Worm (Caenorhabditis elegans) whole organism, L4 larva: ENCODE data around the gene ccm-2.

ENCODE experiments used
- D1046.2 ChIP-seq: fragments of 200-800 bp; sonication (Bioruptor generic); IDR thresholded peaks from 2 replicates; pipeline ENCODE4 v1.3.6; 2022; ENCODE audit warnings: missing genetic modification characterization, missing compliant biosample characterization
- F26F4.8 ChIP-seq: fragments of 200-800 bp; sonication (Bioruptor generic); conservative IDR thresholded peaks from 2 replicates; pipeline ENCODE4 v1.3.6; 2022; ENCODE audit warnings: missing genetic modification characterization, missing compliant biosample characterization
- R02D3.7 ChIP-seq: fragments of 150-350 bp; sonication (generic microtip); optimal IDR thresholded peaks from 3 replicates; lab custom pipeline; 2014; ENCODE audit warnings: missing biosample characterization, missing genetic modification characterization
- Y75B8A.6 ChIP-seq: fragments of 200-800 bp; sonication (Bioruptor generic); IDR thresholded peaks from 2 replicates; pipeline ENCODE4 v1.3.6; 2022; ENCODE audit warnings: missing genetic modification reagents, missing genetic modification characterization, missing compliant biosample characterization
- aha-1 ChIP-seq: fragments of 150-350 bp; peaks from one replicate; lab custom pipeline; 2014; ENCODE audit warnings: missing biosample characterization, missing genetic modification characterization
- ama-1 ChIP-seq: fragments of 150-350 bp; optimal IDR thresholded peaks from 2 replicates; lab custom pipeline; 2014; ENCODE audit warnings: inconsistent platforms, mixed read lengths
- arid-1 ChIP-seq: fragments of 200-800 bp; sonication (Bioruptor generic); conservative IDR thresholded peaks from 2 replicates; pipeline ENCODE4 v1.3.6; 2022; ENCODE audit warnings: missing genetic modification reagents, missing genetic modification characterization, missing compliant biosample characterization
- ceh-62 ChIP-seq: sonication (generic microtip); optimal IDR thresholded peaks from 2 replicates; lab custom pipeline; 2017; ENCODE audit warnings: missing biosample characterization, missing genetic modification characterization
- ces-1 ChIP-seq: fragments of 150-350 bp; sonication (generic microtip); optimal IDR thresholded peaks from 4 replicates; lab custom pipeline; 2014; ENCODE audit warnings: missing biosample characterization, missing genetic modification reagents, missing genetic modification characterization
- dve-1 ChIP-seq: sonication (generic microtip); optimal IDR thresholded peaks from 2 replicates; lab custom pipeline; 2017; ENCODE audit warnings: antibody characterized with exemption, mild to moderate bottlenecking, missing genetic modification characterization, missing compliant biosample characterization; ENCODE audit not compliant: insufficient read depth
- fkh-10 ChIP-seq: fragments of 150-350 bp; optimal IDR thresholded peaks from 2 replicates; lab custom pipeline; 2014; ENCODE audit warnings: missing biosample characterization, missing genetic modification reagents, missing genetic modification characterization
- hlh-11 ChIP-seq: fragments of 200-800 bp; sonication (Bioruptor generic); optimal IDR thresholded peaks from 2 replicates; lab custom pipeline; 2018; ENCODE audit warnings: mild to moderate bottlenecking, missing genetic modification characterization, missing compliant biosample characterization
- hlh-30 ChIP-seq: sonication (generic microtip); optimal IDR thresholded peaks from 2 replicates; lab custom pipeline; 2017; ENCODE audit warnings: antibody characterized with exemption, mild to moderate bottlenecking, missing genetic modification characterization, missing compliant biosample characterization; ENCODE audit not compliant: insufficient read depth
- lin-1 ChIP-seq: fragments of 200-800 bp; sonication (Bioruptor generic); IDR thresholded peaks from 2 replicates; pipeline ENCODE4 v1.3.6; 2022; ENCODE audit warnings: missing genetic modification reagents, missing genetic modification characterization, missing compliant biosample characterization
- lin-15B ChIP-seq: fragments of 150-350 bp; sonication (generic microtip); optimal IDR thresholded peaks from 3 replicates; lab custom pipeline; 2014; ENCODE audit warnings: missing biosample characterization, missing genetic modification characterization
- madf-5 ChIP-seq, 2 experiments: fragments of 200-800 bp; sonication (Bioruptor generic); IDR thresholded peaks; 2 replicates each; pipeline ENCODE4 v1.3.6; 2022; ENCODE audit warnings: missing compliant biosample characterization in 2 of 2, missing genetic modification characterization in 2 of 2
- madf-9 ChIP-seq: fragments of 200-800 bp; sonication (Bioruptor generic); conservative IDR thresholded peaks from 2 replicates; pipeline ENCODE4 v1.3.6; 2022; ENCODE audit warnings: missing genetic modification reagents, missing genetic modification characterization, missing compliant biosample characterization
- mxl-3 ChIP-seq: fragments of 200-800 bp; sonication (Bioruptor generic); optimal IDR thresholded peaks from 2 replicates; lab custom pipeline; 2018; ENCODE audit warnings: mild to moderate bottlenecking, missing genetic modification characterization, missing compliant biosample characterization
- nhr-10 ChIP-seq: fragments of 150-350 bp; optimal IDR thresholded peaks from 2 replicates; lab custom pipeline; 2014; ENCODE audit warnings: missing biosample characterization, missing genetic modification characterization
- nhr-102 ChIP-seq: sonication (generic microtip); optimal IDR thresholded peaks from 2 replicates; lab custom pipeline; 2016; ENCODE audit warnings: mild to moderate bottlenecking, missing genetic modification characterization, moderate library complexity, missing compliant biosample characterization
- nhr-11 ChIP-seq: fragments of 150-350 bp; optimal IDR thresholded peaks from 2 replicates; lab custom pipeline; 2014; ENCODE audit warnings: missing biosample characterization, missing genetic modification characterization
- nhr-111 ChIP-seq: fragments of 200-800 bp; sonication (Bioruptor generic); optimal IDR thresholded peaks from 2 replicates; lab custom pipeline; 2018; ENCODE audit warnings: mild to moderate bottlenecking, missing genetic modification characterization, missing compliant biosample characterization
- nhr-25 ChIP-seq: sonication (generic microtip); optimal IDR thresholded peaks from 2 replicates; lab custom pipeline; 2017; ENCODE audit warnings: missing genetic modification characterization, mild to moderate bottlenecking, missing compliant biosample characterization, antibody characterized with exemption, moderate library complexity, borderline replicate concordance; ENCODE audit not compliant: insufficient read depth
- nhr-28 ChIP-seq: fragments of 150-350 bp; optimal IDR thresholded peaks from 2 replicates; lab custom pipeline; 2014; ENCODE audit warnings: missing biosample characterization, missing genetic modification characterization
- nhr-48 ChIP-seq: sonication (generic microtip); optimal IDR thresholded peaks from 2 replicates; lab custom pipeline; 2016; ENCODE audit warnings: mild to moderate bottlenecking, missing genetic modification characterization, missing compliant biosample characterization
- php-3 ChIP-seq: fragments of 200-800 bp; sonication (Bioruptor generic); IDR thresholded peaks from 2 replicates; pipeline ENCODE4 v1.3.6; 2022; ENCODE audit warnings: missing genetic modification reagents, missing genetic modification characterization, missing compliant biosample characterization
- saeg-2 ChIP-seq: fragments of 200-800 bp; sonication (Bioruptor generic); IDR thresholded peaks from 2 replicates; pipeline ENCODE4 v1.3.6; 2022; ENCODE audit warnings: missing genetic modification reagents, missing genetic modification characterization, missing compliant biosample characterization
- spr-3 ChIP-seq: fragments of 200-800 bp; sonication (Bioruptor generic); optimal IDR thresholded peaks from 2 replicates; lab custom pipeline; 2018; ENCODE audit warnings: mild to moderate bottlenecking, missing genetic modification characterization, missing compliant biosample characterization
- tra-1 ChIP-seq: fragments of 200-800 bp; sonication (Bioruptor generic); IDR thresholded peaks from 2 replicates; pipeline ENCODE4 v1.3.6; 2022; ENCODE audit warnings: missing genetic modification reagents, missing genetic modification characterization, missing compliant biosample characterization
- unc-62 ChIP-seq, 3 experiments: fragments of 150-350 bp in 1 of 3; sonication (generic microtip); optimal IDR thresholded peaks in 2 of 3; peaks in 1 of 3; 1 replicate in 1 of 3; 2 replicates in 2 of 3; lab custom pipeline; 2014 to 2017; ENCODE audit warnings: missing biosample characterization in 3 of 3, missing genetic modification characterization in 3 of 3, missing genetic modification reagents in 3 of 3, missing genotype in 1 of 3
- zip-11 ChIP-seq: fragments of 200-800 bp; sonication (Bioruptor generic); IDR thresholded peaks from 2 replicates; pipeline ENCODE4 v1.3.6; 2022; ENCODE audit warnings: missing genetic modification characterization, missing compliant biosample characterization

The ccm-2 gene

DNA sequence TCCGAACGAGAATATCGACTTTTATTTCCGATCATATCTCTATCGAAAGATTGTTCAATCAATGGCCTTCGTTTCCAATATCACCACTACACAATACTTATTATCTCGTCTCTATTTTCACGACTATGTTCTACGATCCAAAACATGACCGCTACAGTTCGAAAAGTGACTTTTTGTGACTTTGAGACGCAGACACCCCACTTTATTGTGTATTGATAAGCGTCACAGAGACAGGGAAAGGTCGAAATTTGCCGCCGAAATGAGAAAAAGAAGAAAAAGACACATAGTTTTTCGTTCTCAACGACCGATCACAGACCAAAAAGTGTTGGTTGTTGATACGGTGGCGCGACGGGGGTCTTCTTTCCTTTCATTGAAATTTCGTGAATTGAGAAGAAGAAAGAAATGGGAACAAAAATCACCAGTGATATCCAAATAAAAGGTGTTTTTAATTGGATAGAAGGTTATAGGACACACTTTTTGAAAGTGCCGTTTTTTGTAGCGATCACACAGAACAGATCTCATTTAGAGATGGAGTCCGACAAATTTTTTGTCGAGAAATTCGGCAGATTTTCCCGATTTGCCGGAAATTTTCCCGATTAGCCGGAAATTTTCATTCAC lies 25.0 kb downstream of the ccm-2 start (continued):
- TF ChIP-seq lin-1 (GFP tag; lab: Robert Waterston, UW): no peak
- TF ChIP-seq nhr-10 (tag; lab: Kevin White, UChicago): no peak
- TF ChIP-seq nhr-11 (tag; lab: Kevin White, UChicago): no peak
- TF ChIP-seq madf-5 (GFP tag; IDR thresholded peaks at IDR 0.05; lab: Robert Waterston, UW): no peak
- TF ChIP-seq nhr-102 (tag; lab: Kevin White, UChicago): peak; percentile 47
- no peak for TF ChIP-seq lin-15B (tag; lab: Kevin White, UChicago)
- no peak for TF ChIP-seq zip-11 (GFP tag; lab: Robert Waterston, UW)

DNA sequence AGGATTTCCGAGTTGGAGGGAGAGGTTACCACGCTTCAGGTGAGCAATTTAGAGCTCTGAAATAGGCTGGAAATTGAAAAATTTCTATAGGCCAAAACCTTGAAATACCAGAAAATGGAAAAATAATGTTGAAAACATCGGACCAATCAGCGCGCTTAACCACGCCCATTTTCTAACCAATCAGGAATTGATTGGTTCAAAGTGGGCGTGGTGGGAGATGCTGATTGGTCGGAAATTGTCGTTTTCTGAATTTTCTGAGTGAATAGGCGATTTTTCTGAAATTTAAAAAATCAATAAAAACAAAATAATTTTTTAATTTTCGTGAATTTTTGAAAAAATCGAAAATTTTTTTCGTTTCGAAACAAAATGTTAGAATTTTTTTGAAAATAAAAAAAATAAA lies 26.5 kb downstream of the ccm-2 start:
- TF ChIP-seq unc-62 (GFP tag; optimal IDR thresholded peaks at IDR 0.05 in 1 of 2; lab: Kevin White, UChicago) (peak in 1 of 2 experiments; percentile 39), unc-62 (tag; optimal IDR thresholded peaks at IDR 0.05; lab: Kevin White, UChicago) (no peak), hlh-11 (no peak)

DNA sequence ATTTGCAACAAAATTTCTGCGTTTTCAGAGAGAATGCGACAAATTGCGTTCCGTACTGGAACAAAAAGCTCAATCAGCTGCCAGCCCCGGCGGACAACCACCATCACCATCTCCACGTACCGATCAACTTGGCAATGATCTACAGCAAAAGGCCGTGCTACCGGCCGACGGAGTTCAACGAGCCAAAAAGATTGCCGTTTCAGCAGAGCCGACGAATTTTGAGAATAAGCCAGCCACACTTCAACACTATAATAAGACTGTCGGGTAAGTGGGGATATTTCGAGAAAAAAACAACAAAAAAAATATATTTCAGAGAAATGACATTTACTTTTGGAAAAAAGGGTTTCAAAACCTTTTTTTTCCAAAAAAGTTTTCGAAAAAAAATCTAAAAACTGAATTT lies 28.2 kb downstream of the ccm-2 start:
- TF ChIP-seq aha-1 (tag; lab: Kevin White, UChicago) (peak; percentile 79), ceh-62 (tag; lab: Kevin White, UChicago) (no peak), mxl-3 (GFP tag; lab: Kevin White, UChicago) (no peak), lin-1 (GFP tag; lab: Robert Waterston, UW) (no peak)
- TF ChIP-seq, all 104 proteins: peak for 1

DNA sequence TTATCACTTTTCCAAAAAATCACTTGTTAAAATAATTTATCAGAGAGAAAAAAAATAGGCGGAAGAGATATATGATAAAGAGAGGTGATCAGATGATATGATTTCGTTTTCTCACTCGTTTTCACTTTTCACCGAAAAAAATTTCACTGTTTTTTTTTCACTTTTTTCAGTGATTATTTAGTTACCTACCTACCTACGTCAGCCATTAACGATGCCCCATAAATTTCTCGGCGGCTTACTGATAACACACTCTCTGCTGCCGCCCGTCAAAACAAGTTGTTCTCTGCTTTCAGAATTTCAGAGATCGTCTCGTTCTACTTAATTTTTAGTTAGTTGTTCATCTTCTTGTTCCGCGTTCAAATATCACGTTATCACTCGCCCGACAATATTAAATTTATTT lies 32.4 kb downstream of the ccm-2 start:
- TF ChIP-seq unc-62 (GFP tag; optimal IDR thresholded peaks at IDR 0.05 in 1 of 2; lab: Kevin White, UChicago) (no peak), unc-62 (tag; optimal IDR thresholded peaks at IDR 0.05; lab: Kevin White, UChicago) (no peak), madf-9 (GFP tag; lab: Robert Waterston, UW) (no peak), tra-1 (GFP tag; lab: Robert Waterston, UW) (peak; percentile 72), dve-1 (tag; lab: Kevin White, UChicago) (peak; percentile 26), hlh-11 (peak; percentile 43), hlh-30 (tag; lab: Kevin White, UChicago) (peak; percentile 4), nhr-48 (tag; lab: Kevin White, UChicago) (no peak), F26F4.8 (GFP tag; lab: Robert Waterston, UW) (no peak), php-3 (GFP tag; lab: Robert Waterston, UW) (0 out of 2 replicates have a peak, but pooled peaks have one; percentile 43), nhr-28 (tag; lab: Kevin White, UChicago) (peak; percentile 25)

DNA sequence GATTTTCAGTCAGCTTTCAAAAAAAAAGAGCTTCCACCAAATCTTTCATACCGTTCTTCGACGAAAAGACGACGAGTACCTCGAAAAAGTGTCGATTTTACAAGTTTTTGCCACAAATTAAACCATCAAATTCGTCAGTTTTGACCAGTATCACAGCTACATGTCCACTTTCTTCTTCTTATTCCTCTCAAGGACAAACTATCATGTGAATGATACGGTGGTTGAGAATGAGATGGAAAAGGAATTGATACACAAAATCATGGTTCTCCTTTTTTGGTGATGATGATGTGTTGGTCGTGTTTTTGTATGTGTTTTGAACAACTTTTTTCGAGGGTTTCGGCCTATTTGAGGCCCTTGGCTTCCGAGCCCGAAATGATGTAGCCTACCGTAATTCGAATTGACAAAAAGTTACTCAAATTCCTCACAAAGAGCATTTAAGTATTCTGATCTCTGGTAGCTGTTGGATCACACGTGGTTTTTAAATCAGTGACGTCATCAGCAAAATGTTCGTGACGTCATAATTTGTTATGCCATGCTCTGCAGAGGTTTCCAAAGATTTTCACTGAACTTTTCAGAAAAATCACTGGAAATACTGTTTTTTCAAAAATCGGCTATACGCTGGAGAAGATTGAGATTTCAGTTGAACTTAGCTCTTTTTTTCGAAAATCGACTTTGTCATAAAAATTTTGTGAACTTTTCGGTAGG lies 33.6 kb downstream of the ccm-2 start:
- no peak for TF ChIP-seq saeg-2
- no peak for TF ChIP-seq nhr-111 (GFP tag; lab: Kevin White, UChicago)
- no peak for TF ChIP-seq spr-3
- TF ChIP-seq Y75B8A.6 (GFP tag; lab: Robert Waterston, UW): no peak
- no peak for TF ChIP-seq arid-1 (GFP tag; lab: Robert Waterston, UW)
- no peak for TF ChIP-seq D1046.2 (GFP tag; lab: Robert Waterston, UW)
- peak; percentile 48 for TF ChIP-seq aha-1 (tag; lab: Kevin White, UChicago)
- no peak for TF ChIP-seq nhr-10 (tag; lab: Kevin White, UChicago)
- peak; percentile 0 for TF ChIP-seq ama-1 (lab: Kevin White, UChicago)
- no peak for TF ChIP-seq R02D3.7
- TF ChIP-seq fkh-10: no peak
- TF ChIP-seq nhr-25 (tag; lab: Kevin White, UChicago): no peak
- peak; percentile 25 for TF ChIP-seq nhr-28 (tag; lab: Kevin White, UChicago)
- TF ChIP-seq unc-62 (GFP tag; optimal IDR thresholded peaks at IDR 0.05 in 1 of 2; lab: Kevin White, UChicago): peak in 1 of 2 experiments; percentile 78
- no peak for TF ChIP-seq unc-62 (tag; optimal IDR thresholded peaks at IDR 0.05; lab: Kevin White, UChicago)
- no peak for TF ChIP-seq ces-1 (GFP tag; lab: Kevin White, UChicago)
